Fruit fly (Drosophila melanogaster) whole organism, embryonic: ENCODE results near the gene Neu2.

Experiments used
- CG15514 ChIP-seq: fragments of 200-800 bp; sonication (Bioruptor generic); optimal IDR thresholded peaks from 3 replicates; lab custom pipeline; 2017; ENCODE audit warnings: missing biosample characterization, missing genetic modification characterization, mild to moderate bottlenecking, moderate library complexity, missing genetic modification reagents
- CG2712 ChIP-seq: fragments of 200-800 bp; optimal IDR thresholded peaks from 3 replicates; lab custom pipeline; 2019; ENCODE audit warnings: missing biosample characterization, mild to moderate bottlenecking, missing genetic modification characterization, moderate library complexity
- Gug ChIP-seq: fragments of 200-800 bp; sonication (Bioruptor generic); IDR thresholded peaks from 4 replicates; pipeline ENCODE4 v1.3.6; 2022; ENCODE audit warnings: missing biosample characterization, missing genetic modification characterization

- TF ChIP-seq CG2712 (tag; lab: Kevin White, UChicago) (peak; percentile 84), Gug (peak; percentile 26; the same call in 1 of the 4 replicates), CG15514 (GFP tag; lab: Kevin White, UChicago) (no peak)
These were observed 36.8 kb downstream of the Neu2 start for dm6 chr3L:21453623-21454022.
